Worm (Caenorhabditis elegans): ENCODE data around the gene T02H6.4.

- TF ChIP-seq ceh-82 (tag; optimal IDR thresholded peaks at IDR 0.05) (no peak), R02D3.7 (tag; optimal IDR thresholded peaks at IDR 0.05) (no peak), nhr-237 (tag; optimal IDR thresholded peaks at IDR 0.05) (no peak), blmp-1 (tag; optimal IDR thresholded peaks at IDR 0.05; ENCODE audit: insufficient read depth) (no peak), snpc-4 (tag; optimal IDR thresholded peaks at IDR 0.05) (no peak), crh-2 (tag; optimal IDR thresholded peaks at IDR 0.05) (no peak), lin-13 (GFP tag; optimal IDR thresholded peaks at IDR 0.05) (no peak), nhr-12 (tag; optimal IDR thresholded peaks at IDR 0.05) (no peak), nhr-11 (tag; optimal IDR thresholded peaks at IDR 0.05) (no peak), zag-1 (tag; optimal IDR thresholded peaks at IDR 0.05) (no peak)
Measured at ce11 chrII:701371-702139, 11.7 kb downstream of the T02H6.4 start, which contains the start of gene thoc-1.
